Fruit fly (Drosophila melanogaster): ENCODE results near the gene Oatp74D.

DNA sequence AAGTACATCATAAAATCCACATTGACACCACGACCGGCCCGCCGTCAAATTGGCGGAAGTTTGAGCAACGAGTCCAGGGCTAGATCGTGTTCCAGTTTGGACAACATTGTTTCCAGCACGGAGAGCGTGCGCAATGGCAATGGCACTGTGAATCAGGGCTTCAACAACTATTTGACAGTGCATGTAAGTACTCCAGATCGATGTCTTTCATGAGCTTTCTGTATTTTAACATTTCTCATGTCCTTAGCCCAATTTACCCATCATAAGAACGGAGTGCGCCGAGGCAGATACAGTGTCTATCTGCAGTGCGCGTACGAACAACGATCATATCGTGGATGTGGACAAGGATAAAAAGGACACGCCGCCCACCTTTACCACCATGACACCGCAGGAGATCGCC, 13.0 kb upstream of the Oatp74D start:
- TF ChIP-seq CG10348 (GFP tag; IDR thresholded peaks at IDR 0.05) (no peak), CG8159 (tag; optimal IDR thresholded peaks at IDR 0.05) (no peak), EcR (GFP tag; optimal IDR thresholded peaks at IDR 0.05) (no peak), CG34367 (tag; optimal IDR thresholded peaks at IDR 0.05) (no peak), CG32121 (GFP tag; IDR thresholded peaks at IDR 0.05) (no peak), CG12605 (GFP tag; IDR thresholded peaks at IDR 0.05) (no peak), D1 (tag; optimal IDR thresholded peaks at IDR 0.05) (no peak), CG17806 (tag; optimal IDR thresholded peaks at IDR 0.05) (no peak), CG14655 (GFP tag; optimal IDR thresholded peaks at IDR 0.05) (no peak), Pif1A (GFP tag; optimal IDR thresholded peaks at IDR 0.05) (no peak), Pif1B (GFP tag; optimal IDR thresholded peaks at IDR 0.05) (no peak)
